Worm (Caenorhabditis elegans) whole organism, young adult: ENCODE results near the gene cpg-23.

ENCODE experiments used
- B0261.1 ChIP-seq: sonication (generic microtip); optimal IDR thresholded peaks from 2 replicates; lab custom pipeline; 2016; ENCODE audit warnings: mild to moderate bottlenecking, missing genetic modification characterization, moderate library complexity, missing compliant biosample characterization
- B0336.3 ChIP-seq: fragments of 200-800 bp; sonication (Bioruptor generic); IDR thresholded peaks from 2 replicates; pipeline ENCODE4 v1.3.6; 2022; ENCODE audit warnings: missing genetic modification characterization, missing compliant biosample characterization
- F10E7.11 ChIP-seq: sonication (generic microtip); optimal IDR thresholded peaks from 2 replicates; lab custom pipeline; 2017; ENCODE audit warnings: mild to moderate bottlenecking, missing genetic modification characterization, moderate library complexity, missing compliant biosample characterization
- F33H1.4 ChIP-seq: fragments of 200-800 bp; sonication (Bioruptor generic); IDR thresholded peaks from 2 replicates; pipeline ENCODE4 v1.3.6; 2022; ENCODE audit warnings: missing genetic modification reagents, missing genetic modification characterization, missing compliant biosample characterization
- F39B2.1 ChIP-seq: fragments of 200-800 bp; sonication (Bioruptor generic); IDR thresholded peaks from 2 replicates; pipeline ENCODE4 v1.3.6; 2022; ENCODE audit warnings: missing genetic modification reagents, missing genetic modification characterization, missing compliant biosample characterization
- Y95B8A.8 ChIP-seq: fragments of 200-800 bp; sonication (Bioruptor generic); IDR thresholded peaks from 2 replicates; pipeline ENCODE4 v1.3.6; 2022; ENCODE audit warnings: missing genetic modification reagents, missing genetic modification characterization, missing compliant biosample characterization
- aptf-2 ChIP-seq: fragments of 200-800 bp; sonication (Bioruptor generic); conservative IDR thresholded peaks from 2 replicates; pipeline ENCODE4 v1.3.6; 2022; ENCODE audit warnings: missing genetic modification reagents, missing genetic modification characterization, missing compliant biosample characterization
- attf-3 ChIP-seq: fragments of 200-800 bp; sonication (Bioruptor generic); conservative IDR thresholded peaks from 2 replicates; pipeline ENCODE4 v1.3.6; 2022; ENCODE audit warnings: missing genetic modification reagents, missing genetic modification characterization, missing compliant biosample characterization
- attf-5 ChIP-seq: fragments of 200-800 bp; sonication (Bioruptor generic); optimal IDR thresholded peaks from 2 replicates; lab custom pipeline; 2018; ENCODE audit warnings: mild to moderate bottlenecking, missing genetic modification characterization, missing compliant biosample characterization
- ceh-79 ChIP-seq: sonication (generic microtip); optimal IDR thresholded peaks from 2 replicates; lab custom pipeline; 2017; ENCODE audit warnings: mild to moderate bottlenecking, missing genetic modification characterization, missing compliant biosample characterization
- chd-7 ChIP-seq: sonication (generic microtip); optimal IDR thresholded peaks from 2 replicates; lab custom pipeline; 2016; ENCODE audit warnings: mild to moderate bottlenecking, missing genetic modification characterization, moderate library complexity, missing compliant biosample characterization
- die-1 ChIP-seq: sonication (generic microtip); optimal IDR thresholded peaks from 2 replicates; lab custom pipeline; 2016; ENCODE audit warnings: missing genotype, mild to moderate bottlenecking, missing genetic modification characterization, missing compliant biosample characterization
- egl-44 ChIP-seq: fragments of 200-800 bp; sonication (Bioruptor generic); IDR thresholded peaks from 2 replicates; pipeline ENCODE4 v1.3.6; 2022; ENCODE audit warnings: missing genetic modification reagents, missing genetic modification characterization, missing compliant biosample characterization
- egrh-3 ChIP-seq: fragments of 200-800 bp; sonication (Bioruptor generic); IDR thresholded peaks from 2 replicates; pipeline ENCODE4 v1.3.6; 2022; ENCODE audit warnings: missing genetic modification reagents, missing genetic modification characterization, missing compliant biosample characterization
- ets-4 ChIP-seq: fragments of 200-800 bp; sonication (Bioruptor generic); optimal IDR thresholded peaks from 2 replicates; lab custom pipeline; 2018; ENCODE audit warnings: mild to moderate bottlenecking, missing genetic modification characterization, missing compliant biosample characterization
- him-1 ChIP-seq: sonication (generic microtip); optimal IDR thresholded peaks from 2 replicates; lab custom pipeline; 2016; ENCODE audit warnings: missing genotype, missing genetic modification reagents, missing genetic modification characterization, missing compliant biosample characterization
- hlh-26 ChIP-seq: fragments of 200-800 bp; sonication (Bioruptor generic); conservative IDR thresholded peaks from 2 replicates; pipeline ENCODE4 v1.3.6; 2022; ENCODE audit warnings: missing genetic modification reagents, missing genetic modification characterization, missing compliant biosample characterization
- hmg-1.2 ChIP-seq: fragments of 200-800 bp; sonication (Bioruptor generic); IDR thresholded peaks from 2 replicates; pipeline ENCODE4 v1.3.6; 2022; ENCODE audit warnings: missing genetic modification reagents, missing genetic modification characterization, missing compliant biosample characterization
- hmg-20 ChIP-seq: fragments of 200-800 bp; sonication (Bioruptor generic); IDR thresholded peaks from 2 replicates; pipeline ENCODE4 v1.3.6; 2022; ENCODE audit warnings: missing genetic modification reagents, missing genetic modification characterization, missing compliant biosample characterization
- hrde-1 ChIP-seq: sonication (generic microtip); optimal IDR thresholded peaks from 2 replicates; lab custom pipeline; 2016; ENCODE audit warnings: missing genetic modification characterization, mild to moderate bottlenecking, missing compliant biosample characterization, moderate library complexity, missing genotype, missing genetic modification reagents, borderline replicate concordance
- let-526 ChIP-seq: fragments of 200-800 bp; sonication (Bioruptor generic); IDR thresholded peaks from 2 replicates; pipeline ENCODE4 v1.3.6; 2022; ENCODE audit warnings: missing genetic modification reagents, missing genetic modification characterization, missing compliant biosample characterization
- lin-35 ChIP-seq, 3 experiments: fragments of 150-350 bp in 2 of 3; sonication (generic microtip) in 1 of 3; optimal IDR thresholded peaks; 2 replicates each; lab custom pipeline; 2014 to 2018; ENCODE audit warnings: missing biosample characterization in 3 of 3, missing genetic modification characterization in 3 of 3, missing genetic modification reagents in 3 of 3
- lin-54 ChIP-seq: fragments of 200-800 bp; sonication (Bioruptor generic); optimal IDR thresholded peaks from 2 replicates; lab custom pipeline; 2018; ENCODE audit warnings: mild to moderate bottlenecking, missing genetic modification characterization, missing compliant biosample characterization
- lsl-1 ChIP-seq: fragments of 200-800 bp; sonication (Bioruptor generic); optimal IDR thresholded peaks from 2 replicates; lab custom pipeline; 2018; ENCODE audit warnings: mild to moderate bottlenecking, missing genetic modification characterization, moderate library complexity, missing compliant biosample characterization
- lsy-27 ChIP-seq: sonication (generic microtip); optimal IDR thresholded peaks from 2 replicates; lab custom pipeline; 2017; ENCODE audit warnings: missing genetic modification characterization, mild to moderate bottlenecking, missing compliant biosample characterization, antibody characterized with exemption, missing genotype, borderline replicate concordance; ENCODE audit not compliant: insufficient read depth
- madf-8 ChIP-seq: fragments of 200-800 bp; sonication (Bioruptor generic); conservative IDR thresholded peaks from 2 replicates; pipeline ENCODE4 v1.3.6; 2022; ENCODE audit warnings: missing genetic modification reagents, missing genetic modification characterization, missing compliant biosample characterization
- mel-28 ChIP-seq: sonication (generic microtip); optimal IDR thresholded peaks from 2 replicates; lab custom pipeline; 2016; ENCODE audit warnings: borderline replicate concordance, mild to moderate bottlenecking, missing genetic modification characterization, missing compliant biosample characterization
- mxl-1 ChIP-seq: sonication (generic microtip); optimal IDR thresholded peaks from 2 replicates; lab custom pipeline; 2016; ENCODE audit warnings: missing genetic modification characterization, missing compliant biosample characterization
- nhr-179 ChIP-seq: sonication (generic microtip); optimal IDR thresholded peaks from 2 replicates; lab custom pipeline; 2016; ENCODE audit warnings: mild to moderate bottlenecking, missing genetic modification characterization, missing compliant biosample characterization
- nhr-27 ChIP-seq: fragments of 200-800 bp; sonication (Bioruptor generic); optimal IDR thresholded peaks from 2 replicates; lab custom pipeline; 2018; ENCODE audit warnings: mild to moderate bottlenecking, missing genetic modification characterization, moderate library complexity, missing compliant biosample characterization
- pbrm-1 ChIP-seq: fragments of 200-800 bp; sonication (Bioruptor generic); IDR thresholded peaks from 2 replicates; pipeline ENCODE4 v1.3.6; 2022; ENCODE audit warnings: missing genetic modification reagents, missing genetic modification characterization, missing compliant biosample characterization
- repo-1 ChIP-seq: sonication (generic microtip); optimal IDR thresholded peaks from 2 replicates; lab custom pipeline; 2017; ENCODE audit warnings: mild to moderate bottlenecking, missing genetic modification characterization, missing compliant biosample characterization
- rpc-1 ChIP-seq, 2 experiments: fragments of 150-350 bp in 1 of 2; sonication (generic microtip) in 1 of 2; optimal IDR thresholded peaks; 2 replicates each; lab custom pipeline; 2014 to 2018; ENCODE audit warnings: missing biosample characterization in 1 of 2, missing genetic modification characterization in 1 of 2, missing genetic modification reagents in 1 of 2, missing genotype in 1 of 2
- snpc-1.1 ChIP-seq: sonication (generic microtip); optimal IDR thresholded peaks from 2 replicates; lab custom pipeline; 2017; ENCODE audit warnings: missing genetic modification characterization, mild to moderate bottlenecking, missing compliant biosample characterization, antibody characterized with exemption, moderate library complexity, missing genotype, missing genetic modification reagents; ENCODE audit not compliant: insufficient read depth
- snpc-4 ChIP-seq, 5 experiments: fragments of 150-350 bp in 1 of 5; sonication (generic microtip) in 4 of 5; optimal IDR thresholded peaks; 2 replicates each; lab custom pipeline; 2014 to 2018; ENCODE audit warnings: missing genetic modification characterization in 5 of 5, missing biosample characterization in 3 of 5, antibody characterized with exemption in 2 of 5, mild to moderate bottlenecking in 2 of 5, missing compliant biosample characterization in 2 of 5, missing genotype in 2 of 5, moderate library complexity in 2 of 5, missing genetic modification reagents in 1 of 5
- tbp1 ChIP-seq: fragments of 200-800 bp; sonication (Bioruptor generic); optimal IDR thresholded peaks from 2 replicates; lab custom pipeline; 2018; ENCODE audit warnings: mild to moderate bottlenecking, missing genetic modification characterization, missing compliant biosample characterization
- tbx-9 ChIP-seq: sonication (generic microtip); optimal IDR thresholded peaks from 2 replicates; lab custom pipeline; 2016; ENCODE audit warnings: borderline replicate concordance, missing genetic modification characterization, inconsistent platforms, missing compliant biosample characterization
- tlf-1 ChIP-seq: fragments of 200-800 bp; sonication (Bioruptor generic); optimal IDR thresholded peaks from 2 replicates; lab custom pipeline; 2018; ENCODE audit warnings: mild to moderate bottlenecking, missing genetic modification characterization, missing compliant biosample characterization
- unc-62 ChIP-seq: fragments of 150-350 bp; optimal IDR thresholded peaks from 2 replicates; lab custom pipeline; 2014; ENCODE audit warnings: missing biosample characterization, missing genetic modification reagents, missing genetic modification characterization
- xnd-1 ChIP-seq: sonication (generic microtip); optimal IDR thresholded peaks from 2 replicates; lab custom pipeline; 2016; ENCODE audit warnings: missing genotype, missing genetic modification reagents, missing genetic modification characterization, missing compliant biosample characterization
- zfh-2 ChIP-seq: fragments of 200-800 bp; sonication (Bioruptor generic); conservative IDR thresholded peaks from 2 replicates; pipeline ENCODE4 v1.3.6; 2022; ENCODE audit warnings: missing genetic modification reagents, missing genetic modification characterization, missing compliant biosample characterization
- ztf-18 ChIP-seq: sonication (generic microtip); optimal IDR thresholded peaks from 2 replicates; lab custom pipeline; 2016; ENCODE audit warnings: missing genotype, mild to moderate bottlenecking, missing genetic modification characterization, missing compliant biosample characterization

Gene cpg-23

ce11 chrV:19142595-19142994 is 2.0 kb downstream of the cpg-23 start (continued):
- no peak for TF ChIP-seq lin-35 (GFP tag; optimal IDR thresholded peaks at IDR 0.05; lab: Kevin White, UChicago)
- TF ChIP-seq him-1, result peak; percentile 2
- TF ChIP-seq snpc-4 (GFP tag; optimal IDR thresholded peaks at IDR 0.05; lab: Kevin White, UChicago), result no peak
- no peak for TF ChIP-seq snpc-4 (tag; optimal IDR thresholded peaks at IDR 0.05; lab: Kevin White, UChicago)
- no peak for TF ChIP-seq F10E7.11 (tag; lab: Kevin White, UChicago)
- TF ChIP-seq hmg-1.2 (GFP tag; lab: Robert Waterston, UW), result peak; percentile 65
- TF ChIP-seq rpc-1 (optimal IDR thresholded peaks at IDR 0.05; lab: Kevin White, UChicago), result peak; percentile 58
- TF ChIP-seq rpc-1 (tag; optimal IDR thresholded peaks at IDR 0.05; lab: Kevin White, UChicago), result peak; percentile 72
- TF ChIP-seq lsl-1 (GFP tag; lab: Kevin White, UChicago), result no peak
- TF ChIP-seq tbp1 (GFP tag; lab: Kevin White, UChicago), result peak; percentile 87
- no peak for TF ChIP-seq hmg-20 (GFP tag; lab: Robert Waterston, UW)
- TF ChIP-seq repo-1 (tag; lab: Kevin White, UChicago), result no peak
- 0 out of 2 replicates have a peak, but pooled peaks have one; percentile 28 for TF ChIP-seq attf-3 (GFP tag; lab: Robert Waterston, UW)
- no peak for TF ChIP-seq F39B2.1 (GFP tag; lab: Robert Waterston, UW)
- TF ChIP-seq hlh-26 (GFP tag; lab: Robert Waterston, UW), result no peak
- TF ChIP-seq ceh-79 (tag; lab: Kevin White, UChicago), result no peak
- TF ChIP-seq unc-62, result no peak
- no peak for TF ChIP-seq mxl-1 (tag; lab: Kevin White, UChicago)
- TF ChIP-seq ets-4 (GFP tag; lab: Kevin White, UChicago), result no peak
- no peak for TF ChIP-seq let-526 (GFP tag; lab: Robert Waterston, UW)
- TF ChIP-seq B0261.1 (tag; lab: Kevin White, UChicago), result peak; percentile 71
- no peak for TF ChIP-seq snpc-1.1
- TF ChIP-seq B0336.3, result no peak
- TF ChIP-seq pbrm-1 (GFP tag; lab: Robert Waterston, UW), result no peak
- TF ChIP-seq F33H1.4 (GFP tag; lab: Robert Waterston, UW), result no peak
- no peak for TF ChIP-seq mel-28
- no peak for TF ChIP-seq chd-7 (tag; lab: Kevin White, UChicago)
- peak; percentile 5 for TF ChIP-seq nhr-179
- no peak for TF ChIP-seq egl-44 (GFP tag; lab: Robert Waterston, UW)
- no peak for TF ChIP-seq lsy-27 (tag; lab: Kevin White, UChicago)
- no peak for TF ChIP-seq aptf-2 (GFP tag; lab: Robert Waterston, UW)
- TF ChIP-seq die-1 (tag; lab: Kevin White, UChicago), result peak; percentile 18
- peak; percentile 65 for TF ChIP-seq egrh-3 (GFP tag; lab: Robert Waterston, UW)
- no peak for TF ChIP-seq hrde-1 (tag; lab: Kevin White, UChicago)
- peak; percentile 58 for TF ChIP-seq ztf-18
- no peak for TF ChIP-seq madf-8 (GFP tag; lab: Robert Waterston, UW)
- no peak for TF ChIP-seq xnd-1 (tag; lab: Kevin White, UChicago)

- TF ChIP-seq him-1 (no peak), tbx-9 (tag; lab: Kevin White, UChicago) (no peak), F39B2.1 (GFP tag; lab: Robert Waterston, UW) (no peak), lin-54 (GFP tag; lab: Kevin White, UChicago) (no peak), nhr-27 (tag; lab: Kevin White, UChicago) (no peak), ztf-18 (peak; percentile 71), Y95B8A.8 (GFP tag; lab: Robert Waterston, UW) (no peak), tlf-1 (no peak), aptf-2 (GFP tag; lab: Robert Waterston, UW) (no peak), mel-28 (no peak), mxl-1 (tag; lab: Kevin White, UChicago) (no peak), attf-5 (GFP tag; lab: Kevin White, UChicago) (no peak), zfh-2 (peak; percentile 46)
- TF ChIP-seq, all 124 proteins: peak for 2
Observed at ce11 chrV:19148350-19148749, 7.8 kb downstream of the cpg-23 start.
